Worm (Caenorhabditis elegans) whole organism, midembryonic: ENCODE data around the gene acl-2.

Experiments used
- ref-1 ChIP-seq: fragments of 200-800 bp; sonication (Bioruptor generic); conservative IDR thresholded peaks from 2 replicates; pipeline ENCODE4 v1.3.6; 2022; ENCODE audit warnings: missing genetic modification reagents, missing genetic modification characterization, missing compliant biosample characterization
- ztf-23 ChIP-seq: fragments of 200-800 bp; sonication (Bioruptor generic); IDR thresholded peaks from 2 replicates; pipeline ENCODE4 v1.3.6; 2022; ENCODE audit warnings: missing genetic modification reagents, missing genetic modification characterization, missing compliant biosample characterization
- ztf-29 ChIP-seq: fragments of 200-800 bp; sonication (Bioruptor generic); IDR thresholded peaks from 2 replicates; pipeline ENCODE4 v1.3.6; 2022; ENCODE audit warnings: missing genetic modification reagents, missing genetic modification characterization, missing compliant biosample characterization

- TF ChIP-seq ztf-23 (GFP tag; lab: Robert Waterston, UW) (no peak), ztf-29 (GFP tag; lab: Robert Waterston, UW) (no peak), ref-1 (GFP tag; lab: Robert Waterston, UW) (no peak)
Observed at ce11 chrV:9984821-9985220, 46.1 kb downstream of the acl-2 start.
